Worm (Caenorhabditis elegans) whole organism, L4 larva: ENCODE results near the gene M199.136.

Experiments used
- D1046.2 ChIP-seq: fragments of 200-800 bp; sonication (Bioruptor generic); IDR thresholded peaks from 2 replicates; pipeline ENCODE4 v1.3.6; 2022; ENCODE audit warnings: missing genetic modification characterization, missing compliant biosample characterization
- F44E2.7 ChIP-seq: fragments of 200-800 bp; sonication (Bioruptor generic); IDR thresholded peaks from 2 replicates; pipeline ENCODE4 v2.1.2; 2022; ENCODE audit warnings: missing genetic modification characterization, missing compliant biosample characterization
- Y105C5A.15 ChIP-seq: fragments of 200-800 bp; sonication (Bioruptor generic); IDR thresholded peaks from 2 replicates; pipeline ENCODE4 v1.3.6; 2022; ENCODE audit warnings: missing genetic modification characterization, missing compliant biosample characterization
- Y48G9A.11 ChIP-seq: fragments of 200-800 bp; sonication (Bioruptor generic); IDR thresholded peaks from 2 replicates; pipeline ENCODE4 v1.3.6; 2022; ENCODE audit warnings: missing genetic modification reagents, missing genetic modification characterization, missing compliant biosample characterization
- Y5F2A.4 ChIP-seq: fragments of 200-800 bp; sonication (Bioruptor generic); optimal IDR thresholded peaks from 2 replicates; lab custom pipeline; 2018; ENCODE audit warnings: mild to moderate bottlenecking, missing genetic modification characterization, missing compliant biosample characterization
- Y75B8A.6 ChIP-seq: fragments of 200-800 bp; sonication (Bioruptor generic); IDR thresholded peaks from 2 replicates; pipeline ENCODE4 v1.3.6; 2022; ENCODE audit warnings: missing genetic modification reagents, missing genetic modification characterization, missing compliant biosample characterization
- aha-1 ChIP-seq: fragments of 150-350 bp; peaks from one replicate; lab custom pipeline; 2014; ENCODE audit warnings: missing biosample characterization, missing genetic modification characterization
- aly-2 ChIP-seq: sonication (generic microtip); optimal IDR thresholded peaks from 2 replicates; lab custom pipeline; 2018; ENCODE audit warnings: missing biosample characterization, missing genetic modification characterization
- attf-4 ChIP-seq: sonication (generic microtip); optimal IDR thresholded peaks from 3 replicates; lab custom pipeline; 2017; ENCODE audit warnings: missing biosample characterization, missing genetic modification characterization
- ceh-20 ChIP-seq: fragments of 200-800 bp; sonication (Bioruptor generic); IDR thresholded peaks from 2 replicates; pipeline ENCODE4 v1.3.6; 2022; ENCODE audit warnings: missing genetic modification reagents, missing genetic modification characterization, missing compliant biosample characterization
- ceh-62 ChIP-seq: sonication (generic microtip); optimal IDR thresholded peaks from 2 replicates; lab custom pipeline; 2017; ENCODE audit warnings: missing biosample characterization, missing genetic modification characterization
- ceh-82 ChIP-seq: sonication (generic microtip); optimal IDR thresholded peaks from 2 replicates; lab custom pipeline; 2017; ENCODE audit warnings: missing biosample characterization, missing genetic modification characterization
- ctbp-1 ChIP-seq: fragments of 200-800 bp; sonication (Bioruptor generic); IDR thresholded peaks from 2 replicates; pipeline ENCODE4 v1.3.6; 2022; ENCODE audit warnings: missing genetic modification reagents, missing genetic modification characterization, missing compliant biosample characterization
- daf-16 ChIP-seq, 3 experiments: sonication (generic microtip); optimal IDR thresholded peaks; 2 replicates each; lab custom pipeline; 2016 to 2017; ENCODE audit warnings: missing genetic modification characterization in 3 of 3, missing genetic modification reagents in 3 of 3, mild to moderate bottlenecking in 2 of 3, missing compliant biosample characterization in 2 of 3, missing biosample characterization in 1 of 3, moderate library complexity in 1 of 3
- gei-8 ChIP-seq: fragments of 200-800 bp; sonication (Bioruptor generic); optimal IDR thresholded peaks from 2 replicates; lab custom pipeline; 2018; ENCODE audit warnings: mild to moderate bottlenecking, missing genetic modification characterization, missing compliant biosample characterization
- lim-7 ChIP-seq: fragments of 200-800 bp; sonication (Bioruptor generic); IDR thresholded peaks from 2 replicates; pipeline ENCODE4 v1.3.6; 2022; ENCODE audit warnings: missing genetic modification characterization, missing compliant biosample characterization
- lin-38 ChIP-seq: fragments of 200-800 bp; sonication (Bioruptor generic); IDR thresholded peaks from 2 replicates; pipeline ENCODE4 v1.3.6; 2022; ENCODE audit warnings: missing genetic modification reagents, missing genetic modification characterization, missing compliant biosample characterization
- lir-3 ChIP-seq: sonication (generic microtip); optimal IDR thresholded peaks from 2 replicates; lab custom pipeline; 2016; ENCODE audit warnings: mild to moderate bottlenecking, missing genetic modification characterization, missing compliant biosample characterization
- mdl-1 ChIP-seq, 2 experiments: fragments of 150-350 bp in 1 of 2; sonication (generic microtip) in 1 of 2; optimal IDR thresholded peaks; 2 replicates each; lab custom pipeline; 2014 to 2017; ENCODE audit warnings: missing biosample characterization in 2 of 2, missing genetic modification characterization in 2 of 2
- mdt-29 ChIP-seq: fragments of 200-800 bp; sonication (Bioruptor generic); IDR thresholded peaks from 2 replicates; pipeline ENCODE4 v1.3.6; 2022; ENCODE audit warnings: missing genetic modification reagents, missing genetic modification characterization, missing compliant biosample characterization
- mes-2 ChIP-seq: sonication (generic microtip); optimal IDR thresholded peaks from 2 replicates; lab custom pipeline; 2016; ENCODE audit warnings: missing genotype, mild to moderate bottlenecking, missing genetic modification characterization, missing compliant biosample characterization; ENCODE audit not compliant: poor library complexity, severe bottlenecking
- mxl-2 ChIP-seq: fragments of 200-800 bp; sonication (Bioruptor generic); conservative IDR thresholded peaks from 2 replicates; pipeline ENCODE4 v1.3.6; 2022; ENCODE audit warnings: missing genetic modification reagents, missing genetic modification characterization, missing compliant biosample characterization
- nhr-10 ChIP-seq: fragments of 150-350 bp; optimal IDR thresholded peaks from 2 replicates; lab custom pipeline; 2014; ENCODE audit warnings: missing biosample characterization, missing genetic modification characterization
- nhr-237 ChIP-seq: sonication (generic microtip); optimal IDR thresholded peaks from 2 replicates; lab custom pipeline; 2017; ENCODE audit warnings: missing biosample characterization, missing genetic modification characterization
- nhr-25 ChIP-seq: sonication (generic microtip); optimal IDR thresholded peaks from 2 replicates; lab custom pipeline; 2017; ENCODE audit warnings: missing genetic modification characterization, mild to moderate bottlenecking, missing compliant biosample characterization, antibody characterized with exemption, moderate library complexity, borderline replicate concordance; ENCODE audit not compliant: insufficient read depth
- nhr-42 ChIP-seq: fragments of 200-800 bp; sonication (Bioruptor generic); IDR thresholded peaks from 2 replicates; pipeline ENCODE4 v1.3.6; 2022; ENCODE audit warnings: missing genetic modification characterization, missing compliant biosample characterization
- php-3 ChIP-seq: fragments of 200-800 bp; sonication (Bioruptor generic); IDR thresholded peaks from 2 replicates; pipeline ENCODE4 v1.3.6; 2022; ENCODE audit warnings: missing genetic modification reagents, missing genetic modification characterization, missing compliant biosample characterization
- rbr-2 ChIP-seq: sonication (generic microtip); optimal IDR thresholded peaks from 2 replicates; lab custom pipeline; 2016; ENCODE audit warnings: missing genotype, missing genetic modification characterization, missing compliant biosample characterization
- set-16 ChIP-seq: fragments of 200-800 bp; sonication (Bioruptor generic); IDR thresholded peaks from 2 replicates; pipeline ENCODE4 v1.3.6; 2022; ENCODE audit warnings: missing genetic modification reagents, missing genetic modification characterization, missing compliant biosample characterization
- snpc-1.2 ChIP-seq: fragments of 200-800 bp; sonication (Bioruptor generic); IDR thresholded peaks from 2 replicates; pipeline ENCODE4 v1.3.6; 2022; ENCODE audit warnings: missing genetic modification reagents, missing genetic modification characterization, missing compliant biosample characterization
- tag-97 ChIP-seq: fragments of 200-800 bp; sonication (Bioruptor generic); IDR thresholded peaks from 2 replicates; pipeline ENCODE4 v1.3.6; 2022; ENCODE audit warnings: missing genetic modification characterization, missing compliant biosample characterization
- unc-62 ChIP-seq, 3 experiments: fragments of 150-350 bp in 1 of 3; sonication (generic microtip); optimal IDR thresholded peaks in 2 of 3; peaks in 1 of 3; 1 replicate in 1 of 3; 2 replicates in 2 of 3; lab custom pipeline; 2014 to 2017; ENCODE audit warnings: missing biosample characterization in 3 of 3, missing genetic modification characterization in 3 of 3, missing genetic modification reagents in 3 of 3, missing genotype in 1 of 3

Gene M199.136

DNA sequence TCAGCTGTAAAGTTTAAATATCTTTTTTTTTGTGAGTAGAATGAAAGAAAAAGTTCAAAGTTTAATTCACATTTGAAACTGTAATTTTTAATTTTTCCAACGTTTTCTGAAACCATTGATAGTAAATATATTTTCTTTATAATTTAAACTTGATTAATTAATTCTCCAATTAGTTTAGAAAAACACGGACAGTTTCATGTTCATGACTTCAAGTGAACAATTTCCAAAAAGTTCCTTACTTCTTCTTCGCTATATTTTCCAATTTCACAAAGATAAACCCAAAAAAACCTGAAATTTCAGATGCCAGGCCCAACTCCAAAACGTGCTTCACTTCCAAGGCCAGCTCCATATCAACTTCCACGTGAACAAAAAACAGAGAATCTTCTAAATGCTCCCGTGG is 10.0 kb upstream of the M199.136 start, which contains the start of gene M199.2:
Gene M199.2, plus strand, starts transcription at position 301 of the 400 bp plus-strand sequence.
- TF ChIP-seq Y105C5A.15 (no peak), D1046.2 (no peak), aha-1 (tag; lab: Kevin White, UChicago) (peak; percentile 56), lim-7 (GFP tag; lab: Robert Waterston, UW) (no peak), unc-62 (GFP tag; optimal IDR thresholded peaks at IDR 0.05 in 1 of 2; lab: Kevin White, UChicago) (peak in 1 of 2 experiments; percentile 73), unc-62 (tag; optimal IDR thresholded peaks at IDR 0.05; lab: Kevin White, UChicago) (no peak), nhr-10 (tag; lab: Kevin White, UChicago) (no peak), attf-4 (tag; lab: Kevin White, UChicago) (no peak)

ce11 chrIV:15113117-15113516 is 5.4 kb upstream of the M199.136 start, which contains the start of gene M199.134:
M199.134 (minus strand) TSS chrIV:15113217.
- TF ChIP-seq php-3, result no peak
- TF ChIP-seq attf-4 (tag; lab: Kevin White, UChicago), result no peak
- no peak for TF ChIP-seq gei-8 (GFP tag; lab: Kevin White, UChicago)
- TF ChIP-seq unc-62 (GFP tag; optimal IDR thresholded peaks at IDR 0.05 in 1 of 2; lab: Kevin White, UChicago), result peak in 1 of 2 experiments; percentile 37
- no peak for TF ChIP-seq unc-62 (tag; optimal IDR thresholded peaks at IDR 0.05; lab: Kevin White, UChicago)
- no peak for TF ChIP-seq rbr-2 (tag; lab: Kevin White, UChicago)

DNA sequence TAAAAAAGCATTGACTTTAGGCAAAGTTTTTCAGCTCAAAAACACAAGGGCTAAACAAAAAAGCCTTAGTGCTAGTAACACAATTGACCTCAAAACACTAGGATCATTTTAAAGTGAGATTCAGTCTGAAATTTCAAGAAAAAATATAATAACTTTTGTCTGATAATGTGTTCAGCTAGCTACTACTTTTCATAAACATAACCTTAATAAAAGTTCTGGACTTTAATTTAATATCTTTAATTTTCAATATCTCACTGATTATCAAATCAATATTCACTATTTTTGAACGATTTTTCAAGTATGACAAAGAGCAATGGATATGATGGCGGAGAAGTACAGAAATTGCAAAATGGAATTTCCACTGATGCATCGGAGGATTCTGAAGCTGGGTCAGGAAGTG is 4.2 kb upstream of the M199.136 start, which contains the start of gene M199.135:
Gene M199.135, plus strand, starts transcription at position 301 of the 400 bp plus-strand sequence.
- TF ChIP-seq nhr-42 (GFP tag; lab: Robert Waterston, UW), result no peak
- TF ChIP-seq nhr-237 (tag; lab: Kevin White, UChicago), result no peak
- TF ChIP-seq Y48G9A.11 (GFP tag; lab: Robert Waterston, UW), result no peak
- no peak for TF ChIP-seq snpc-1.2 (GFP tag; lab: Robert Waterston, UW)
- TF ChIP-seq lir-3 (tag; lab: Kevin White, UChicago), result no peak
- TF ChIP-seq mes-2 (tag; lab: Kevin White, UChicago), result no peak
- TF ChIP-seq Y5F2A.4 (GFP tag; lab: Kevin White, UChicago), result no peak
- TF ChIP-seq lin-38 (GFP tag; lab: Robert Waterston, UW), result no peak
- no peak for TF ChIP-seq F44E2.7 (GFP tag; lab: Robert Waterston, UW)
- TF ChIP-seq mdl-1 (tag; optimal IDR thresholded peaks at IDR 0.05; lab: Kevin White, UChicago), result no peak
- no peak for TF ChIP-seq mxl-2 (GFP tag; lab: Robert Waterston, UW)

DNA sequence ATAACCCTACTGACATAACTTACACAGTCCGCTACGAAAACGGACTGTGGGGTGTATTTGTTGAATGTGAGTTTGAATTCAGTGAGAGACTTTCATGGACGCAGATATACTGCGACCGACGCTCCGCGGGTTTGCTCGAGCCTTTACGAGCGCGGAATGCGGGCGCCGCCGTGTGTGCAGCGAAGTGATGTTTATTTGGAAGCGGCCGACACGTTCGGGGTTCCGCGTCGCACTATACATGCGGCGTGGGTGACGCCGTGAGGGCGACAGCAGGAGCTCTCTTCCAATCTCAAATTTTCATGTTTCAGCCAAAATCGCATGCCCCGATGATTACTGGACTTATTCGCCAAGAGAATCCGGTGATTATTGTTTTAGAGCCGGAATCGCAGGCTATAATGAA is 778 bp downstream of the M199.136 start:
- TF ChIP-seq ceh-62 (tag; lab: Kevin White, UChicago), result no peak
- peak; percentile 62; the same call in 1 of the 2 replicates for TF ChIP-seq set-16 (GFP tag; lab: Robert Waterston, UW)
- 0 out of 2 replicates have a peak, but pooled peaks have one; percentile 43 for TF ChIP-seq mdt-29
- peak; percentile 94 for TF ChIP-seq snpc-1.2 (GFP tag; lab: Robert Waterston, UW)

ce11 chrIV:15120746-15121145 is 2.3 kb downstream of the M199.136 start, which contains the start of gene clec-189:
clec-189 (plus strand) TSS chrIV:15120837.
- TF ChIP-seq php-3 (no peak), ctbp-1 (GFP tag; lab: Robert Waterston, UW) (no peak), tag-97 (GFP tag; lab: Robert Waterston, UW) (no peak), daf-16 (GFP tag; optimal IDR thresholded peaks at IDR 0.05; lab: Kevin White, UChicago) (no peak), daf-16 (tag; optimal IDR thresholded peaks at IDR 0.05; lab: Kevin White, UChicago) (no peak), nhr-25 (no peak), rbr-2 (tag; lab: Kevin White, UChicago) (no peak), set-16 (GFP tag; lab: Robert Waterston, UW) (0 out of 2 replicates have a peak, but pooled peaks have one; percentile 19), lir-3 (tag; lab: Kevin White, UChicago) (no peak), snpc-1.2 (GFP tag; lab: Robert Waterston, UW) (peak; percentile 80)

ce11 chrIV:15122882-15123281 is 4.4 kb downstream of the M199.136 start, which contains the start of gene M199.7:
M199.7 (plus strand) TSS chrIV:15123182.
- TF ChIP-seq Y75B8A.6 (GFP tag; lab: Robert Waterston, UW) (no peak), daf-16 (GFP tag; optimal IDR thresholded peaks at IDR 0.05; lab: Kevin White, UChicago) (no peak), daf-16 (tag; optimal IDR thresholded peaks at IDR 0.05; lab: Kevin White, UChicago) (no peak), aly-2 (tag; lab: Kevin White, UChicago) (no peak), ceh-20 (no peak), ceh-82 (tag; lab: Kevin White, UChicago) (no peak)
